Fruit fly (Drosophila melanogaster): Measurements from ENCODE around the gene Yp3.

Yp3 gene

dm6 chrX:13756776-13757312, 2.5 kb upstream of the Yp3 start, which contains the start of the genes CG32625 and Rtc1 (continued):
- TF ChIP-seq vnd (GFP tag; IDR thresholded peaks at IDR 0.05; ENCODE audit: partially characterized antibody) (0 out of 3 replicates have a peak, but pooled peaks have one; percentile 12), Six4 (GFP tag; optimal IDR thresholded peaks at IDR 0.05) (peak; percentile 16), hth (optimal IDR thresholded peaks at IDR 0.05) (no peak), CG8478 (optimal IDR thresholded peaks at IDR 0.05) (no peak), CG4820 (GFP tag; optimal IDR thresholded peaks at IDR 0.05) (no peak), org-1 (GFP tag; optimal IDR thresholded peaks at IDR 0.05) (no peak), CG9727 (GFP tag; optimal IDR thresholded peaks at IDR 0.05) (peak; percentile 33), Taf1 (GFP tag; IDR thresholded peaks at IDR 0.05) (peak; percentile 36; the same call in 1 of the 2 replicates), H2.0 (GFP tag; IDR thresholded peaks at IDR 0.05) (no peak), zfh1 (GFP tag; IDR thresholded peaks at IDR 0.05) (peak; percentile 62; the same call in 2 of the 3 replicates), ab (GFP tag; optimal IDR thresholded peaks at IDR 0.05) (no peak), CG9876 (GFP tag; optimal IDR thresholded peaks at IDR 0.05) (no peak), Hr3 (GFP tag; optimal IDR thresholded peaks at IDR 0.05) (no peak), CG14441 (GFP tag; IDR thresholded peaks at IDR 0.05) (peak; percentile 36; the same call in 1 of the 2 replicates), Rfx (GFP tag; IDR thresholded peaks at IDR 0.05) (peak; percentile 65), pb (GFP tag; optimal IDR thresholded peaks at IDR 0.05) (no peak), CG17912 (GFP tag; optimal IDR thresholded peaks at IDR 0.05) (no peak), CG6765 (GFP tag; optimal IDR thresholded peaks at IDR 0.05) (no peak), Stat92E (GFP tag; optimal IDR thresholded peaks at IDR 0.05) (no peak), CG13287 (GFP tag; IDR thresholded peaks at IDR 0.05; ENCODE audit: partially characterized antibody) (peak; percentile 73), CG13624 (GFP tag; optimal IDR thresholded peaks at IDR 0.05) (peak; percentile 27), lmd (GFP tag; IDR thresholded peaks at IDR 0.05) (no peak), C15 (GFP tag; IDR thresholded peaks at IDR 0.05) (no peak), CTCF (GFP tag; optimal IDR thresholded peaks at IDR 0.05) (no peak), dati (GFP tag; IDR thresholded peaks at IDR 0.05) (no peak), Blimp-1 (GFP tag; optimal IDR thresholded peaks at IDR 0.05) (peak; percentile 52), al (GFP tag; IDR thresholded peaks at IDR 0.05) (peak; percentile 44), Sox102F (GFP tag; optimal IDR thresholded peaks at IDR 0.05) (peak; percentile 54), CG9609 (GFP tag; optimal IDR thresholded peaks at IDR 0.05) (no peak), Ptx1 (GFP tag; IDR thresholded peaks at IDR 0.05) (peak; percentile 42), Scr (GFP tag; IDR thresholded peaks at IDR 0.05; ENCODE audit: partially characterized antibody) (peak; percentile 63), ap (GFP tag; IDR thresholded peaks at IDR 0.05) (peak; percentile 32; the same call in 1 of the 2 replicates), tap (tag; optimal IDR thresholded peaks at IDR 0.05) (peak; percentile 37), CG2889 (GFP tag; IDR thresholded peaks at IDR 0.05) (no peak), HmgD (GFP tag; optimal IDR thresholded peaks at IDR 0.05) (no peak), Spps (tag; optimal IDR thresholded peaks at IDR 0.05) (no peak), ken (GFP tag; IDR thresholded peaks at IDR 0.05) (peak; percentile 62; the same call in 1 of the 3 replicates), mirr (GFP tag; optimal IDR thresholded peaks at IDR 0.05) (no peak), sob (GFP tag; IDR thresholded peaks at IDR 0.05) (peak; percentile 61; the same call in 1 of the 2 replicates), Doc2 (GFP tag; IDR thresholded peaks at IDR 0.05) (no peak), CG16863 (GFP tag; optimal IDR thresholded peaks at IDR 0.05) (no peak), Kr (GFP tag; optimal IDR thresholded peaks at IDR 0.05) (no peak), CG16813 (GFP tag; IDR thresholded peaks at IDR 0.05; ENCODE audit: partially characterized antibody) (peak; percentile 59; the same call in 2 of the 3 replicates), CG34376 (GFP tag; optimal IDR thresholded peaks at IDR 0.05) (no peak), HLHmδ (GFP tag; optimal IDR thresholded peaks at IDR 0.05) (no peak), h (optimal IDR thresholded peaks at IDR 0.05) (no peak), az2 (GFP tag; optimal IDR thresholded peaks at IDR 0.05) (peak; percentile 49), ro (GFP tag; IDR thresholded peaks at IDR 0.05) (no peak), fru (optimal IDR thresholded peaks at IDR 0.05) (no peak), CG15269 (tag; optimal IDR thresholded peaks at IDR 0.05) (peak; percentile 68), gsb (GFP tag; IDR thresholded peaks at IDR 0.05) (no peak), BEAF-32 (GFP tag; optimal IDR thresholded peaks at IDR 0.05) (peak; percentile 60), CG10543 (GFP tag; optimal IDR thresholded peaks at IDR 0.05) (no peak)
